Fruit fly (Drosophila melanogaster) Kc167 (cell line): Measurements from ENCODE around the gene Reck.

Experiments
- Myc ChIP-seq: fragments of >200 bp; optimal IDR thresholded peaks from 2 replicates; lab custom pipeline; 2017; ENCODE audit warnings: missing external identifiers
- Sin3A ChIP-seq: fragments of >200 bp; optimal IDR thresholded peaks from 2 replicates; lab custom pipeline; 2018; ENCODE audit warnings: missing external identifiers
- h ChIP-seq: fragments of >200 bp; optimal IDR thresholded peaks from 3 replicates; lab custom pipeline; 2018; ENCODE audit warnings: missing external identifiers
- insv ChIP-seq: fragments of >200 bp; optimal IDR thresholded peaks from 3 replicates; lab custom pipeline; 2018; ENCODE audit warnings: missing external identifiers
- psq ChIP-seq: fragments of >200 bp; optimal IDR thresholded peaks from 2 replicates; lab custom pipeline; 2017; ENCODE audit warnings: missing external identifiers
- ttk ChIP-seq: sonication (Bioruptor generic); optimal IDR thresholded peaks from 2 replicates; lab custom pipeline; 2017; ENCODE audit warnings: missing external identifiers

Gene Reck

dm6 chr3L:15011638-15012335, 2.1 kb downstream of the Reck start:
- no peak for TF ChIP-seq Myc (lab: Kevin White, UChicago)
- no peak for TF ChIP-seq ttk (lab: Kevin White, UChicago)
- no peak for TF ChIP-seq insv (lab: Kevin White, UChicago)
- TF ChIP-seq h (lab: Kevin White, UChicago): no peak
- no peak for TF ChIP-seq Sin3A (lab: Kevin White, UChicago)
- TF ChIP-seq psq: no peak

dm6 chr3L:15011142-15011541, 2.7 kb downstream of the Reck start:
- TF ChIP-seq psq (no peak), Myc (lab: Kevin White, UChicago) (no peak), h (lab: Kevin White, UChicago) (no peak), ttk (lab: Kevin White, UChicago) (no peak), insv (lab: Kevin White, UChicago) (no peak), Sin3A (lab: Kevin White, UChicago) (no peak)

dm6 chr3L:15010601-15011000, 3.3 kb downstream of the Reck start:
- no peak for TF ChIP-seq ttk (lab: Kevin White, UChicago)
- TF ChIP-seq psq: no peak
- TF ChIP-seq Sin3A (lab: Kevin White, UChicago): no peak
- TF ChIP-seq Myc (lab: Kevin White, UChicago): no peak
- no peak for TF ChIP-seq h (lab: Kevin White, UChicago)
- no peak for TF ChIP-seq insv (lab: Kevin White, UChicago)

- TF ChIP-seq Myc (lab: Kevin White, UChicago) (no peak), ttk (lab: Kevin White, UChicago) (no peak), psq (no peak), insv (lab: Kevin White, UChicago) (no peak), Sin3A (lab: Kevin White, UChicago) (no peak), h (lab: Kevin White, UChicago) (no peak)
Observed at dm6 chr3L:15009681-15010080, 4.2 kb downstream of the Reck start.

- no peak for TF ChIP-seq Sin3A (lab: Kevin White, UChicago)
- no peak for TF ChIP-seq ttk (lab: Kevin White, UChicago)
- no peak for TF ChIP-seq insv (lab: Kevin White, UChicago)
- no peak for TF ChIP-seq Myc (lab: Kevin White, UChicago)
- no peak for TF ChIP-seq h (lab: Kevin White, UChicago)
Observed at dm6 chr3L:15007271-15007948, 6.5 kb downstream of the Reck start.

- no peak for TF ChIP-seq h (lab: Kevin White, UChicago)
- TF ChIP-seq Sin3A (lab: Kevin White, UChicago): no peak
- no peak for TF ChIP-seq ttk (lab: Kevin White, UChicago)
- TF ChIP-seq psq: no peak
- TF ChIP-seq insv (lab: Kevin White, UChicago): no peak
- TF ChIP-seq Myc (lab: Kevin White, UChicago): no peak
Observed at dm6 chr3L:15006825-15007224, 7.0 kb downstream of the Reck start.

dm6 chr3L:15005774-15006173, 8.1 kb downstream of the Reck start:
- TF ChIP-seq Myc (lab: Kevin White, UChicago): no peak
- TF ChIP-seq psq: no peak

- TF ChIP-seq h (lab: Kevin White, UChicago) (no peak), insv (lab: Kevin White, UChicago) (no peak), ttk (lab: Kevin White, UChicago) (no peak), Sin3A (lab: Kevin White, UChicago) (no peak), Myc (lab: Kevin White, UChicago) (no peak), psq (no peak)
Observed at dm6 chr3L:15005085-15005484, 8.8 kb downstream of the Reck start.

- TF ChIP-seq insv (lab: Kevin White, UChicago): no peak
- no peak for TF ChIP-seq Sin3A (lab: Kevin White, UChicago)
- TF ChIP-seq ttk (lab: Kevin White, UChicago): no peak
- no peak for TF ChIP-seq Myc (lab: Kevin White, UChicago)
- no peak for TF ChIP-seq h (lab: Kevin White, UChicago)
- TF ChIP-seq psq: no peak
Observed at dm6 chr3L:14999284-15000019, 14.4 kb downstream of the Reck start, which contains the start of the genes mRpL39 and Prosbeta2. TSS of gene mRpL39 (minus strand) at chr3L:14999666. TSS of gene Prosbeta2 (plus strand) at chr3L:14999951.

- TF ChIP-seq h (lab: Kevin White, UChicago) (no peak), insv (lab: Kevin White, UChicago) (no peak), Sin3A (lab: Kevin White, UChicago) (no peak), psq (no peak), Myc (lab: Kevin White, UChicago) (no peak), ttk (lab: Kevin White, UChicago) (no peak)
Observed at dm6 chr3L:14992807-14993206, 21.1 kb downstream of the Reck start.

- TF ChIP-seq ttk (lab: Kevin White, UChicago) (no peak), h (lab: Kevin White, UChicago) (no peak), Sin3A (lab: Kevin White, UChicago) (no peak), insv (lab: Kevin White, UChicago) (no peak), psq (no peak), Myc (lab: Kevin White, UChicago) (no peak)
Observed at dm6 chr3L:14992025-14992424, 21.8 kb downstream of the Reck start, which contains the start of gene Zip71B. TSS of gene Zip71B (plus strand) at chr3L:14992289.
